Fruit fly (Drosophila melanogaster) whole organism, embryonic: ENCODE results near the gene CG13046.

Experiments
- CG13775 ChIP-seq: fragments of 200-800 bp; sonication (Bioruptor generic); optimal IDR thresholded peaks from 3 replicates; lab custom pipeline; 2017; ENCODE audit warnings: missing biosample characterization, mild to moderate bottlenecking, missing genetic modification characterization
- CG31388 ChIP-seq: fragments of 200-800 bp; sonication (Bioruptor generic); optimal IDR thresholded peaks from 2 replicates; lab custom pipeline; 2016; ENCODE audit warnings: missing biosample characterization, missing genetic modification characterization
- CG3726 ChIP-seq: fragments of 200-800 bp; sonication (Bioruptor generic); IDR thresholded peaks from 3 replicates; pipeline ENCODE4, ENCODE4 v1.3.6; 2022; ENCODE audit warnings: missing biosample characterization, missing genetic modification characterization
- Camta ChIP-seq: fragments of 200-800 bp; sonication (Bioruptor generic); optimal IDR thresholded peaks from 2 replicates; lab custom pipeline; 2016; ENCODE audit warnings: missing biosample characterization, missing genetic modification characterization
- ap ChIP-seq: fragments of 200-800 bp; sonication (Bioruptor generic); IDR thresholded peaks from 2 replicates; pipeline ENCODE4 v1.3.6; 2022; ENCODE audit warnings: missing biosample characterization, missing genetic modification characterization
- sens ChIP-seq: fragments of 200-800 bp; sonication (Bioruptor generic); peaks from one replicate; lab custom pipeline; 2016; ENCODE audit warnings: missing biosample characterization, missing genetic modification characterization

DNA sequence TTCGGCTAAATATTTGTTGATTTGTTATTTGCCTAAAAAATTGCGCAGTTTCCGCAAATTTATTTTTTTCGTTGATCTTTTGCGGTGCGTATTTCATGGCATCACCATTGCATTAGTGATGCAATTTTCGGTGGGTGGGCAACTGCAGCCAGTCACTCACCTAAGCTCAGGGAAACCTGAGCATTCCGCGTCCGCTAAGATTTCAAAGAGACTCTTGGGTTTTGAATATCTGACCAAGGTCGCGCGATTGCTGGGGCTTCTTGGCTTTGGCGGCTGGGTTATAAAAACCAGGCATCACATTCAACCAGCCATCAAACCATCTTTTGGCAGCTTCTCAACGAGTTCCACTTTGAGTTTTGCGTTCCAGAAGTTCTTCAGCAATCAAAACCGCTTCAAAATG, 25.8 kb downstream of the CG13046 start, which contains the start of gene CG13071:
- no peak for TF ChIP-seq CG13775 (GFP tag; lab: Kevin White, UChicago)
- TF ChIP-seq ap (GFP tag; lab: Robert Waterston, UW), result no peak
- no peak for TF ChIP-seq CG3726 (GFP tag; lab: Robert Waterston, UW)
- no peak for TF ChIP-seq sens (GFP tag; lab: Kevin White, UChicago)
- no peak for TF ChIP-seq CG31388
- TF ChIP-seq Camta (GFP tag; lab: Kevin White, UChicago), result no peak
